Worm (Caenorhabditis elegans) whole organism, L2 larva: ENCODE measurements around the gene twk-10.

ENCODE experiments used
- F13H6.1 ChIP-seq: sonication (generic microtip); optimal IDR thresholded peaks from 2 replicates; lab custom pipeline; 2016; ENCODE audit warnings: missing genetic modification characterization, missing compliant biosample characterization
- R02D3.7 ChIP-seq: fragments of 150-350 bp; optimal IDR thresholded peaks from 2 replicates; lab custom pipeline; 2014; ENCODE audit warnings: missing biosample characterization, missing genetic modification characterization
- Y55F3AM.14 ChIP-seq: fragments of 200-800 bp; sonication (Bioruptor generic); optimal IDR thresholded peaks from 2 replicates; lab custom pipeline; 2018; ENCODE audit warnings: mild to moderate bottlenecking, missing genetic modification characterization, missing compliant biosample characterization
- ZK546.5 ChIP-seq: sonication (generic microtip); optimal IDR thresholded peaks from 2 replicates; lab custom pipeline; 2017; ENCODE audit warnings: missing biosample characterization, missing genetic modification characterization
- aly-2 ChIP-seq: fragments of 150-350 bp; optimal IDR thresholded peaks from 2 replicates; lab custom pipeline; 2014; ENCODE audit warnings: missing biosample characterization, missing genetic modification characterization
- blmp-1 ChIP-seq: sonication (generic microtip); optimal IDR thresholded peaks from 2 replicates; lab custom pipeline; 2017; ENCODE audit warnings: missing genetic modification characterization, mild to moderate bottlenecking, missing compliant biosample characterization, antibody characterized with exemption, moderate library complexity; ENCODE audit not compliant: insufficient read depth
- ceh-82 ChIP-seq: fragments of 150-350 bp; optimal IDR thresholded peaks from 2 replicates; lab custom pipeline; 2014; ENCODE audit warnings: missing biosample characterization, missing genetic modification characterization
- crh-2 ChIP-seq: sonication (generic microtip); optimal IDR thresholded peaks from 2 replicates; lab custom pipeline; 2017; ENCODE audit warnings: missing biosample characterization, missing genetic modification characterization
- dmd-4 ChIP-seq: sonication (generic microtip); optimal IDR thresholded peaks from 2 replicates; lab custom pipeline; 2017; ENCODE audit warnings: missing biosample characterization, missing genetic modification characterization
- elt-1 ChIP-seq: fragments of 150-350 bp; optimal IDR thresholded peaks from 2 replicates; lab custom pipeline; 2014; ENCODE audit warnings: missing biosample characterization, missing genetic modification characterization
- fos-1 ChIP-seq: fragments of 150-350 bp; optimal IDR thresholded peaks from 2 replicates; lab custom pipeline; 2014; ENCODE audit warnings: missing biosample characterization, missing genetic modification characterization
- lin-11 ChIP-seq: fragments of 150-350 bp; sonication (generic microtip); optimal IDR thresholded peaks from 2 replicates; lab custom pipeline; 2014; ENCODE audit warnings: missing biosample characterization, missing genetic modification characterization, inconsistent platforms, mixed read lengths
- lsy-2 ChIP-seq, 2 experiments: fragments of 150-350 bp in 1 of 2; sonication (generic microtip) in 1 of 2; optimal IDR thresholded peaks; 2 replicates each; lab custom pipeline; 2014 to 2017; ENCODE audit warnings: missing biosample characterization in 2 of 2, missing genetic modification characterization in 2 of 2
- mab-5 ChIP-seq: fragments of 150-350 bp; optimal IDR thresholded peaks from 2 replicates; lab custom pipeline; 2014; ENCODE audit warnings: missing biosample characterization, missing genetic modification characterization
- mbf-1 ChIP-seq: sonication (generic microtip); optimal IDR thresholded peaks from 2 replicates; lab custom pipeline; 2017; ENCODE audit warnings: missing biosample characterization, missing genetic modification characterization
- mdl-1 ChIP-seq, 2 experiments: fragments of 150-350 bp in 1 of 2; sonication (generic microtip) in 1 of 2; optimal IDR thresholded peaks; 2 replicates each; lab custom pipeline; 2017; ENCODE audit warnings: missing biosample characterization in 2 of 2, missing genetic modification characterization in 2 of 2
- nhr-11 ChIP-seq: fragments of 150-350 bp; optimal IDR thresholded peaks from 2 replicates; lab custom pipeline; 2014; ENCODE audit warnings: missing biosample characterization, missing genetic modification characterization
- nhr-21 ChIP-seq: fragments of 150-350 bp; optimal IDR thresholded peaks from 2 replicates; lab custom pipeline; 2014; ENCODE audit warnings: missing biosample characterization, missing genetic modification characterization
- nhr-23 ChIP-seq: fragments of 150-350 bp; optimal IDR thresholded peaks from 2 replicates; lab custom pipeline; 2014; ENCODE audit warnings: missing biosample characterization, missing genetic modification reagents, missing genetic modification characterization
- nhr-25 ChIP-seq: fragments of 150-350 bp; sonication (generic microtip); optimal IDR thresholded peaks from 3 replicates; lab custom pipeline; 2014; ENCODE audit warnings: missing biosample characterization, missing genetic modification characterization
- peb-1 ChIP-seq: fragments of 150-350 bp; optimal IDR thresholded peaks from 2 replicates; lab custom pipeline; 2014; ENCODE audit warnings: missing biosample characterization, missing genetic modification characterization
- sma-3 ChIP-seq: sonication (generic microtip); optimal IDR thresholded peaks from 2 replicates; lab custom pipeline; 2016; ENCODE audit warnings: missing genetic modification reagents, missing genetic modification characterization, missing compliant biosample characterization
- sma-9 ChIP-seq, 2 experiments: fragments of 150-350 bp in 1 of 2; sonication (generic microtip) in 1 of 2; optimal IDR thresholded peaks; 2 replicates each; lab custom pipeline; 2014 to 2016; ENCODE audit warnings: missing genetic modification characterization in 2 of 2, mild to moderate bottlenecking in 1 of 2, missing biosample characterization in 1 of 2, missing compliant biosample characterization in 1 of 2, missing genetic modification reagents in 1 of 2, moderate library complexity in 1 of 2
- unc-39 ChIP-seq: fragments of 150-350 bp; optimal IDR thresholded peaks from 2 replicates; lab custom pipeline; 2014; ENCODE audit warnings: missing biosample characterization, missing genetic modification characterization
- unc-55 ChIP-seq: fragments of 150-350 bp; sonication (generic microtip); optimal IDR thresholded peaks from 3 replicates; lab custom pipeline; 2014; ENCODE audit warnings: missing biosample characterization, missing genetic modification reagents, missing genetic modification characterization
- unc-62 ChIP-seq: fragments of 150-350 bp; optimal IDR thresholded peaks from 2 replicates; lab custom pipeline; 2014; ENCODE audit warnings: missing biosample characterization, missing genetic modification reagents, missing genetic modification characterization
- zag-1 ChIP-seq: fragments of 150-350 bp; optimal IDR thresholded peaks from 2 replicates; lab custom pipeline; 2014; ENCODE audit warnings: missing biosample characterization, missing genetic modification characterization
- ztf-4 ChIP-seq: fragments of 150-350 bp; optimal IDR thresholded peaks from 2 replicates; lab custom pipeline; 2014; ENCODE audit warnings: missing biosample characterization, missing genetic modification characterization

twk-10 gene

DNA sequence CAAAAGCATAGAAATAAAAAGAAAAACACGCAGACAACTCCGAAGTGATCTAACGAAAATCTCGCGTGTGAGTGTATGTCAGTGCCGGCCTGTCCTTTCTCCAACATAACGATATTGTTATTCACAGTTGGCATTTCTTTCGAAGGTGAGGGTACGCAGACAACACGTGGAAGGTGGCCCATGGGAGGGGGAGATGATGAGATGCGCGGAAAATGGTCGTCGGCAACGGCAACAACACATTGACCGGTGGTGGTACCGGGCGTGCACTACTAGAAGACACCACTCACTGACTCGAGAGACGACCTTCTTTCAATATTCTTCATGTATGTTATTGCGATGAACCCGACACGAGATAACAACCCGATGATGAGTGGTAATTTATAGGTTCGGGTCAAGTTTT lies 7.1 kb upstream of the twk-10 start:
- TF ChIP-seq unc-39 (tag; lab: Kevin White, UChicago) (no peak), sma-3 (GFP tag; lab: Kevin White, UChicago) (peak; percentile 4), fos-1 (tag; lab: Kevin White, UChicago) (peak; percentile 8), ceh-82 (tag; lab: Kevin White, UChicago) (no peak), sma-9 (GFP tag; optimal IDR thresholded peaks at IDR 0.05; lab: Kevin White, UChicago) (peak; percentile 30), sma-9 (tag; optimal IDR thresholded peaks at IDR 0.05; lab: Kevin White, UChicago) (no peak)

DNA sequence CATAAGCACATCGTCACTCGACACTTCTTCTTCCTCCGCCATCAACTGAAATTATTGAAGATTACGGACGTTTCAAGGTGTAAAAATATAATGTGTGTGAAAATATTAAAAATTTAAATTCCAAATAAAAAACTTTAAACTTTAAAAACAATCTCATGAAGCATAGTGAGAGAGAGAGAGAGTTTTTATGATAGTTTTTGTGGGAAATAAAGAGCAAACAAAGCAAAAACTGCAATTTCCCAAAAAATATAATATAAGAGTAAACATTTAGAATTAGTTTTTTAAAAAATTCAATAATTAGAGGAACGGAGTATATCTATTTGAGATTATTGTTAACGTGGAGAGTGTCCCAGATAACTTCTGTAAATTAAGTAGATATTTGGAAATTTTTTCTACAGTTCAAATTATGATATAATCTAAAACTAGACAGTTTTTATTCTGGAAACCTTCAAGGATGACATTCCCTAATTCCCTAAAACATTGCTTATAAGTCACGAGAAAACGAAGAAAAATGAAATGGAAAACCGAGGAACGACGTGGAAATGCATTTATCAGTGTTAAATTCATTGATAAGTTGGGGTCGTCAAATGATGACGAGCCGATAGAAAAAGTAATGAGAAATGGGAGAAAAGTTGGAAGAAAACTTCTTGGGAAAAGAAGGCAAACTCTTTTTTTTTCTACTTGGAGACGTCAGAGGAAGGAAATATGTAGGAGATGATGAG lies 5.5 kb upstream of the twk-10 start, which contains the start of gene dre-1:
dre-1 (minus strand) TSS at position 51 of the 722 bp plus-strand sequence.
- TF ChIP-seq fos-1 (tag; lab: Kevin White, UChicago) (peak; percentile 82), sma-9 (GFP tag; optimal IDR thresholded peaks at IDR 0.05; lab: Kevin White, UChicago) (no peak), sma-9 (tag; optimal IDR thresholded peaks at IDR 0.05; lab: Kevin White, UChicago) (no peak), ZK546.5 (tag; lab: Kevin White, UChicago) (no peak), ztf-4 (tag; lab: Kevin White, UChicago) (no peak), crh-2 (tag; lab: Kevin White, UChicago) (peak; percentile 6), nhr-21 (tag; lab: Kevin White, UChicago) (no peak), elt-1 (tag; lab: Kevin White, UChicago) (no peak), Y55F3AM.14 (GFP tag; lab: Kevin White, UChicago) (no peak), unc-55 (GFP tag; lab: Kevin White, UChicago) (peak; percentile 8), mab-5 (tag; lab: Kevin White, UChicago) (no peak)

DNA sequence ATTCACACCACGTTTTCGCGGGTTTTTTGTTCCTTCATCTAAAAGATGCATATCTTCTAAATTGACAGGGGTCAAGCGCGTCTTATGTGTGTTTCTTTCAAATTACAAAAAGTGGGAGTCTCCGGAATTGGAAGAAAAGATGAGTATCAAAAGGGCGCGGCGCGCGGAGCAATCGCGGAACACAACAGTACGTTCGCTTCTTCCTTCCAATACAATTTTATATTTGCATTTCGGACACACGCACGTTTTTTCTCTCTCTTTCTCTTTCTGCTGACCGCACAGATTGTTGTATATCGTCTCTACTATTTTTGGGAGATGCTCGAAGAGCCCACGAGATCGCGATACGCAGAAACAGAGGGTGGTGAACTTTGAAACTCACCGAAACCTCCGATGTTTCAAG lies 3.8 kb upstream of the twk-10 start:
- TF ChIP-seq blmp-1 (tag; lab: Kevin White, UChicago) (no peak), nhr-11 (no peak), unc-39 (tag; lab: Kevin White, UChicago) (no peak), F13H6.1 (no peak), unc-55 (GFP tag; lab: Kevin White, UChicago) (no peak)

DNA sequence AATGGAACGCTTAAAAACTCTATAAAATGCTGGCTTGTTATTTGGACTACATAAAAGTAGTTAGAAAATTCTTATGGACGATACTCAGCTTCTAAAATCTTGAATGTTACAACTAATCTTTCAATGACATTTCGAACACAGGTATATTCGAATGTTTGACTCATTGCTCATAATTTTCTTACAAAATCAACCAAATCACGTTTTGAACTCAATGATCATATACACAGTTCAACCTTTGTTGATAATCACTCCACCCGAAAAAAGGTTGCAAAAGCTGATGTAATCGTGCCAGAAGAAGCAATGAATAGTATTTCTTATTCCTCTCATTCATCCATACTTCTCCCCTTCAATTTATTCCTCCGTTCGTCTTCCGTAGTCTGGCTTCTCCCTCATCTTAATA lies 3.0 kb upstream of the twk-10 start, which contains the start of gene K04A8.20:
K04A8.20 (plus strand) TSS at position 301 of the 400 bp plus-strand sequence.
- TF ChIP-seq nhr-23 (tag; lab: Kevin White, UChicago) (no peak), unc-62 (GFP tag; lab: Kevin White, UChicago) (no peak)

DNA sequence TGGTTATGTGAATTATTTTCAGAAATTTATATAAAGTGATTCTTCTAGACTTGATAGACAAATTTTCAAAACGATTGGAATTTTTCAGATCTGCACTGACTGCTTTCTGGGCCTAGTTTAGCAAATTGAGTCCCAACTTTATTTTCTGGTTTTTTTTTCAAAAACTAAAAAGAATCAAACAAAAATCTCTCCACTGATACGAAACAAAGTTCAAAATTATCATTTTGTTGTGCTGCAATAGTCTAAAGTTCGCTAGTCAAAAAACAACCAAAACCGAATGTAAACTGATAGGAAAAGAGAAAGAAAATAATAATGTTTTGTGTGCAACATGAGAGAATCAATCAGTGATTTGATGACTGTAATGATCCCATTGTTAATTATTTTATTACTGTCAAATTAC lies 2.3 kb upstream of the twk-10 start, which contains the start of gene lipl-4:
lipl-4 (plus strand) TSS at position 301 of the 400 bp plus-strand sequence.
- TF ChIP-seq nhr-11 (no peak), fos-1 (tag; lab: Kevin White, UChicago) (no peak)

DNA sequence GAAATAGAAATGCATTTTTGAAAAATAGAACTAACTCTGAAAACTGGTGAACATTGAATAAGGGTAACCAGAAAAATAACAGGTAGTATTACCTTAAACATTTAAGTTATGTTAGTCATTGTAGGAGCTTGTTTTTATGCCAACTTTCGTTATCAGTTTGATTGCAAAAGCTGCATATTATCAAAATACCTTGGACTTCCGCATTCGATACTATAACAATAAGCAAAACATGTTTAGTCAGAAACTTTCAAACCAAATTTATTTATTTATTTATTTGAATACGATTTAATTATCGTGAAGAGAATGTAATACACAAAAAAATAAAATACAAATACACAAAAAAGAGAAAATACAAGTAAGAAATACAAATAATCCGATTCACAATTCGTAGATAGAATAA lies 2.2 kb downstream of the twk-10 start, which contains the start of gene K04A8.19:
K04A8.19 (minus strand) TSS at position 101 of the 400 bp plus-strand sequence.
- TF ChIP-seq ceh-82 (tag; lab: Kevin White, UChicago): no peak
- TF ChIP-seq aly-2 (tag; lab: Kevin White, UChicago): no peak
- no peak for TF ChIP-seq nhr-25 (tag; lab: Kevin White, UChicago)

DNA sequence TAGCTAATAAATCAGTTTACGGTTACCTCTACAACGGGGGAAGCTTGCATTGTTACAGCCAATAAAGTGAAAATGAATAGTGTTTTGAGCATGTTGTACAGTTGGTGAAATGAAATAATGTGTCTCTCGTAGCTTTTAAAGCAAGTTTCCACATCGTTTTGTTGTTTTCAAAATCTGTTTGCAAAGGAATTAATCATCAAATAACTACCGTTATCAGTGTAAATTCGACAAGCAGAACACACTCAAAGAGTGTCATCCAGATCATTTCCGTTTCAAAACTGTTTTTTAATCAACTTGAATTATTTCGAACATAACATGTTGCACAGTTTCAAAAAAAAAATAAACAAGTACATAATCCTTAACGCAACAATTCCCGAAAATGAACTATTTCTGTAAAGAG lies 4.9 kb downstream of the twk-10 start, which contains the start of gene spp-27:
spp-27 (minus strand) TSS at position 101 of the 400 bp plus-strand sequence.
- TF ChIP-seq R02D3.7 (tag; lab: Kevin White, UChicago) (no peak), dmd-4 (tag; lab: Kevin White, UChicago) (no peak), unc-55 (GFP tag; lab: Kevin White, UChicago) (no peak), aly-2 (tag; lab: Kevin White, UChicago) (no peak), peb-1 (tag; lab: Kevin White, UChicago) (no peak)

DNA sequence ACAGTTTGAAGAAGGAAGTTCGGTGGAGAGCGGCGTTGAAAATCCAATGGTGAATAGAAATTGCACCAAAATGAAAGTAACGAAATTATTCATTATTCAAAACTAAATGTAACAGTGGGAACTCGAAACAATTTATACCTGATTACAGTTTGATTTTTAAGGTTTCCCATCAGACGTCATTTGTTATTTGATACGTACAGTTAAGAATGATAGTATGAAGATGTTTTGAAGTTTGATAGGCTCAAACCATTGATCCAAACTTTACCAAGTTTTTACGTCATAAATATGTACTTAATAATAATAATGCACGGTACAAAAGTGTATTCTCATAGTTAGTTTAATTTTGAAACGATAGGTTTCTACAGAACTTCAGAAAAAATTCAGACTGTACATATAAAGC lies 6.0 kb downstream of the twk-10 start, which contains the start of gene spp-20:
spp-20 (minus strand) TSS at position 101 of the 400 bp plus-strand sequence.
- TF ChIP-seq blmp-1 (tag; lab: Kevin White, UChicago) (no peak), lin-11 (tag; lab: Kevin White, UChicago) (no peak), nhr-21 (tag; lab: Kevin White, UChicago) (no peak), nhr-11 (no peak), zag-1 (no peak), lsy-2 (tag; optimal IDR thresholded peaks at IDR 0.05; lab: Kevin White, UChicago) (no peak), mdl-1 (tag; optimal IDR thresholded peaks at IDR 0.05; lab: Kevin White, UChicago) (no peak), mab-5 (tag; lab: Kevin White, UChicago) (no peak), mbf-1 (tag; lab: Kevin White, UChicago) (no peak)
- TF ChIP-seq, all 48 proteins: peak for 0
